Worm (Caenorhabditis elegans) whole organism, mixed stage, embryonic: Measurements from ENCODE around the gene nex-3.

Source experiments
- lin-13 ChIP-seq: fragments of 150-350 bp; optimal IDR thresholded peaks from 2 replicates; lab custom pipeline; 2014; ENCODE audit warnings: missing biosample characterization, missing genetic modification characterization
- snpc-4 ChIP-seq: fragments of 150-350 bp; optimal IDR thresholded peaks from 2 replicates; lab custom pipeline; 2014; ENCODE audit warnings: missing biosample characterization, missing genetic modification characterization
- unc-39 ChIP-seq: fragments of 150-350 bp; optimal IDR thresholded peaks from 2 replicates; lab custom pipeline; 2014; ENCODE audit warnings: missing biosample characterization, missing genetic modification characterization

DNA sequence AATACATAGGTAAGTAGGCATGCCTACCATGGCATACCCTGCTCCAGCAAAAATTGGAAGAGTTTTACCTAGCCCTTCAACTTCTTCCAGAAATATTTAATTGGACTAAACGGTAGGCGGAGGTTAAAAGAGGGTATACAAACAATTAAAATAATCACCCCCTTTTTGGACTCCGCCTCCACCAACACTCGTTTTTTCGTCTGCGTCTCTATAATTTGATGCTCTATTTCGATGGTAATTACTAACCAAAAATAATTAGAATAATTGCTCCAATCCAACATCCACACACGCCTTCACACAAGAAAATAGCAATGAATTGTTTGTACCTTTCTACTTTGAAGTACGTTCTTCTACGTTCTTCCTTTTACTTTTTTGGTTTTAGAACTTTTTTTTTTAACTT lies 10.9 kb downstream of the nex-3 start:
- TF ChIP-seq lin-13 (tag; lab: Kevin White, UChicago) = no peak
- TF ChIP-seq unc-39 (tag; lab: Kevin White, UChicago) = no peak
- TF ChIP-seq snpc-4 = no peak
